Worm (Caenorhabditis elegans) whole organism, L1 larva: ENCODE data around the gene ppat-1.

Experiments used
- blmp-1 ChIP-seq: fragments of 150-350 bp; optimal IDR thresholded peaks from 2 replicates; lab custom pipeline; 2014; ENCODE audit warnings: missing biosample characterization, missing genetic modification characterization
- ceh-90 ChIP-seq: sonication (generic microtip); optimal IDR thresholded peaks from 2 replicates; lab custom pipeline; 2016; ENCODE audit warnings: missing genetic modification characterization, missing compliant biosample characterization
- dpl-1 ChIP-seq, 3 experiments: fragments of 150-350 bp in 2 of 3; sonication (generic microtip) in 1 of 3; optimal IDR thresholded peaks; 2 replicates each; lab custom pipeline; 2014 to 2017; ENCODE audit warnings: missing biosample characterization in 3 of 3, missing genetic modification characterization in 3 of 3, missing genetic modification reagents in 3 of 3
- elt-3 ChIP-seq, 6 experiments: fragments of 150-350 bp in 1 of 6; sonication (generic microtip); optimal IDR thresholded peaks; 2 replicates each; lab custom pipeline; 2017 to 2018; ENCODE audit warnings: missing biosample characterization in 6 of 6, missing genetic modification characterization in 6 of 6, inconsistent platforms in 1 of 6
- fkh-10 ChIP-seq: sonication (generic microtip); optimal IDR thresholded peaks from 2 replicates; lab custom pipeline; 2017; ENCODE audit warnings: missing biosample characterization, missing genetic modification reagents, missing genetic modification characterization
- irx-1 ChIP-seq: sonication (generic microtip); optimal IDR thresholded peaks from 2 replicates; lab custom pipeline; 2016; ENCODE audit warnings: missing genetic modification characterization, missing compliant biosample characterization
- lin-13 ChIP-seq: fragments of 150-350 bp; optimal IDR thresholded peaks from 2 replicates; lab custom pipeline; 2014; ENCODE audit warnings: missing biosample characterization, missing genetic modification reagents, missing genetic modification characterization
- lin-35 ChIP-seq, 2 experiments: fragments of 150-350 bp; optimal IDR thresholded peaks; 2 replicates each; lab custom pipeline; 2014; ENCODE audit warnings: missing biosample characterization in 2 of 2, missing genetic modification characterization in 2 of 2, missing genetic modification reagents in 2 of 2
- nhr-12 ChIP-seq: sonication (generic microtip); optimal IDR thresholded peaks from 2 replicates; lab custom pipeline; 2017; ENCODE audit warnings: missing biosample characterization, missing genetic modification characterization
- nhr-77 ChIP-seq: fragments of 150-350 bp; optimal IDR thresholded peaks from 2 replicates; lab custom pipeline; 2014; ENCODE audit warnings: missing biosample characterization, missing genetic modification characterization
- nhr-90 ChIP-seq: sonication (generic microtip); optimal IDR thresholded peaks from 2 replicates; lab custom pipeline; 2016; ENCODE audit warnings: mild to moderate bottlenecking, missing genetic modification characterization, missing compliant biosample characterization; ENCODE audit not compliant: poor library complexity
- ztf-11 ChIP-seq, 2 experiments: sonication (generic microtip); optimal IDR thresholded peaks; 2 replicates each; lab custom pipeline; 2016 to 2017; ENCODE audit warnings: missing genetic modification characterization in 2 of 2, missing biosample characterization in 1 of 2, missing compliant biosample characterization in 1 of 2

ce11 chrIII:4696903-4697302 lies 7.8 kb downstream of the ppat-1 start:
- no peak for TF ChIP-seq dpl-1 (GFP tag; optimal IDR thresholded peaks at IDR 0.05; lab: Kevin White, UChicago)
- no peak for TF ChIP-seq ztf-11 (tag; optimal IDR thresholded peaks at IDR 0.05; lab: Kevin White, UChicago)
- no peak for TF ChIP-seq nhr-12
- no peak for TF ChIP-seq ceh-90
- TF ChIP-seq elt-3 (tag; optimal IDR thresholded peaks at IDR 0.05; lab: Kevin White, UChicago): no peak
- no peak for TF ChIP-seq nhr-77
- no peak for TF ChIP-seq irx-1 (tag; lab: Kevin White, UChicago)
- TF ChIP-seq blmp-1 (tag; lab: Kevin White, UChicago): no peak
- no peak for TF ChIP-seq nhr-90 (tag; lab: Kevin White, UChicago)
- TF ChIP-seq lin-35 (GFP tag; optimal IDR thresholded peaks at IDR 0.05; lab: Kevin White, UChicago): no peak
- TF ChIP-seq fkh-10 (GFP tag; lab: Kevin White, UChicago): no peak
- no peak for TF ChIP-seq lin-13 (GFP tag; lab: Kevin White, UChicago)
